Worm (Caenorhabditis elegans): Measurements from ENCODE around the gene tbc-9.

ce11 chrIV:13521785-13522184 lies 19.1 kb upstream of the tbc-9 start, which contains the start of gene dcap-2:
- TF ChIP-seq ZK337.2 (GFP tag; IDR thresholded peaks at IDR 0.05) (no peak), vab-7 (GFP tag; IDR thresholded peaks at IDR 0.05) (no peak), pqm-1 (tag; optimal IDR thresholded peaks at IDR 0.05) (no peak), php-3 (GFP tag; IDR thresholded peaks at IDR 0.05) (no peak)

All from whole organism, L4 larva.